Worm (Caenorhabditis elegans): ENCODE data around the gene cyp-13A6.

ce11 chrII:9829108-9829507, 26.5 kb upstream of the cyp-13A6 start, which contains the start of gene ZK938.1:
- no peak for TF ChIP-seq snpc-4 (tag; optimal IDR thresholded peaks at IDR 0.05)
- TF ChIP-seq nhr-28 (tag; optimal IDR thresholded peaks at IDR 0.05), result no peak
- TF ChIP-seq mep-1 (tag; optimal IDR thresholded peaks at IDR 0.05), result no peak
- no peak for TF ChIP-seq unc-62 (GFP tag; optimal IDR thresholded peaks at IDR 0.05)
- no peak for TF ChIP-seq sptf-1 (tag; optimal IDR thresholded peaks at IDR 0.05)
- TF ChIP-seq nhr-76 (tag; optimal IDR thresholded peaks at IDR 0.05), result no peak
- no peak for TF ChIP-seq elt-1 (tag; optimal IDR thresholded peaks at IDR 0.05; ENCODE audit: borderline replicate concordance, insufficient read depth)
- TF ChIP-seq ztf-11 (tag; optimal IDR thresholded peaks at IDR 0.05), result no peak
- no peak for TF ChIP-seq unc-39 (tag; optimal IDR thresholded peaks at IDR 0.05)
- TF ChIP-seq cnd-1 (tag; optimal IDR thresholded peaks at IDR 0.05), result no peak
